Worm (Caenorhabditis elegans) whole organism, mixed stage, embryonic: ENCODE measurements around the gene exos-1.

Experiments
- elt-3 ChIP-seq: fragments of 150-350 bp; optimal IDR thresholded peaks from 2 replicates; lab custom pipeline; 2014; ENCODE audit warnings: missing biosample characterization, missing genetic modification characterization
- ham-2 ChIP-seq: fragments of 200-800 bp; sonication (Bioruptor generic); optimal IDR thresholded peaks from 2 replicates; lab custom pipeline; 2018; ENCODE audit warnings: mild to moderate bottlenecking, missing genetic modification characterization, missing compliant biosample characterization
- nhr-12 ChIP-seq: fragments of 150-350 bp; optimal IDR thresholded peaks from 2 replicates; lab custom pipeline; 2014; ENCODE audit warnings: missing biosample characterization, missing genetic modification characterization
- nhr-76 ChIP-seq: sonication (generic microtip); optimal IDR thresholded peaks from 2 replicates; lab custom pipeline; 2017; ENCODE audit warnings: missing biosample characterization, missing genetic modification characterization
- sem-2 ChIP-seq: fragments of 200-800 bp; sonication (Bioruptor generic); optimal IDR thresholded peaks from 2 replicates; lab custom pipeline; 2018; ENCODE audit warnings: mild to moderate bottlenecking, missing genetic modification characterization, missing compliant biosample characterization
- unc-39 ChIP-seq: fragments of 150-350 bp; optimal IDR thresholded peaks from 2 replicates; lab custom pipeline; 2014; ENCODE audit warnings: missing biosample characterization, missing genetic modification characterization
- zip-8 ChIP-seq: fragments of 150-350 bp; optimal IDR thresholded peaks from 2 replicates; lab custom pipeline; 2014; ENCODE audit warnings: missing biosample characterization, missing genetic modification characterization
- ztf-11 ChIP-seq: fragments of 150-350 bp; optimal IDR thresholded peaks from 2 replicates; lab custom pipeline; 2014; ENCODE audit warnings: missing biosample characterization, missing genetic modification characterization

- no peak for TF ChIP-seq ztf-11 (tag; lab: Kevin White, UChicago)
- no peak for TF ChIP-seq unc-39 (tag; lab: Kevin White, UChicago)
- TF ChIP-seq nhr-76 (tag; lab: Kevin White, UChicago): no peak
- TF ChIP-seq elt-3 (tag; lab: Kevin White, UChicago): no peak
- no peak for TF ChIP-seq nhr-12 (tag; lab: Kevin White, UChicago)
- no peak for TF ChIP-seq sem-2 (GFP tag; lab: Kevin White, UChicago)
- TF ChIP-seq ham-2: no peak
- no peak for TF ChIP-seq zip-8 (tag; lab: Kevin White, UChicago)
Observed at ce11 chrIII:10987561-10988184, 21.2 kb upstream of the exos-1 start, which contains the start of gene col-94.
